Fruit fly (Drosophila melanogaster): ENCODE measurements around the gene sba.
A peak's percentile ranks its signal among the peaks of the same experiment; 100 is the strongest.

sba gene

DNA sequence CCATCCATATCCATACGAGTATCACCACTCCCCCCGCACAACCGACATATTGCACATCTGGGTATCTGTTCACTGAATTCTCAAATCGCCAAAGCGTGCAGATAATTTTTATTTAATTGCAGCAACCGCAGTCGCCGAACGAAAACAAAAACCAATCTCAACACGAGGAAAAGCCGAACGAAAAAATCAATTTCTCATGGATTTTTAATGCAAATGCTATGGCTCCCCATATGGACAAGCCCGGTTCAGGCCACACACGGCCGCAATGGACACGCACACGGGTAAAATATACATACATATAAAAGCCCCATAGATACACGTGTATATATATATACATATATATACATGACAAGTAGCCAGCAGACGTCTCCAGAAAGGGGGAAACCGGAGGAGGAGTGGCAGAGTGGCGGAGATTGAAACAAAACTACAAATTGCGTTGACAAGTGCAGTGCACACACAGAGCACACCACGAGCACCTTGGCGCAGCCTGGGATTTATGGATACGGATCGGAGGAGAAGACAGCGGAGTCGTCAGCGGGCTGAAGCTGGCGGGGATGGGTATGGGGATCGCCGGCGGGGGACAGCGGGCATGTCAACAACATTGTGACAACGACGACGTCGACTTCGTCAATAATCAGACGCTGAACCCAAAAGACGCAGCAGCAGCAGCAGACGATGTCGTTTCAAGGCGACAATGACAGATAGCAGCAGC, 45.0 kb downstream of the sba start (continued):
- TF ChIP-seq crol (GFP tag; IDR thresholded peaks at IDR 0.05) (peak; percentile 91), CG6813 (GFP tag; optimal IDR thresholded peaks at IDR 0.05) (no peak), CG9727 (GFP tag; optimal IDR thresholded peaks at IDR 0.05) (no peak), fd3F (GFP tag; optimal IDR thresholded peaks at IDR 0.05) (no peak), Med (GFP tag) (peak; percentile 11), sim (GFP tag; IDR thresholded peaks at IDR 0.05) (no peak), shn (GFP tag; optimal IDR thresholded peaks at IDR 0.05) (no peak), Pdp1 (GFP tag; optimal IDR thresholded peaks at IDR 0.05) (no peak), Usf (GFP tag; optimal IDR thresholded peaks at IDR 0.05) (no peak), zf30C (GFP tag; optimal IDR thresholded peaks at IDR 0.05) (no peak), Eip74EF (GFP tag; optimal IDR thresholded peaks at IDR 0.05) (no peak), sna (GFP tag; IDR thresholded peaks at IDR 0.05; ENCODE audit: partially characterized antibody) (no peak), otp (GFP tag; IDR thresholded peaks at IDR 0.05) (0 out of 3 replicates have a peak, but pooled peaks have one; percentile 32), CG12391 (tag; optimal IDR thresholded peaks at IDR 0.05) (no peak), CG4820 (GFP tag; optimal IDR thresholded peaks at IDR 0.05) (no peak), CG14667 (GFP tag; IDR thresholded peaks at IDR 0.05) (no peak), CG17612 (GFP tag; IDR thresholded peaks at IDR 0.05) (no peak), CG14965 (GFP tag; optimal IDR thresholded peaks at IDR 0.05; ENCODE audit: borderline replicate concordance) (no peak), her (GFP tag; optimal IDR thresholded peaks at IDR 0.05) (no peak), Ada2b (GFP tag; IDR thresholded peaks at IDR 0.05) (no peak), CG18476 (GFP tag; optimal IDR thresholded peaks at IDR 0.05) (no peak), CG2678 (tag; optimal IDR thresholded peaks at IDR 0.05) (no peak), Hr78 (GFP tag; optimal IDR thresholded peaks at IDR 0.05) (peak in 1 of 2 experiments; percentile 26), Atf6 (GFP tag; IDR thresholded peaks at IDR 0.05) (no peak), CG4404 (GFP tag; IDR thresholded peaks at IDR 0.05) (no peak), CG8765 (GFP tag; IDR thresholded peaks at IDR 0.05) (no peak), toy (GFP tag; IDR thresholded peaks at IDR 0.05) (no peak), gce (GFP tag; IDR thresholded peaks at IDR 0.05) (no peak), CG2202 (tag; optimal IDR thresholded peaks at IDR 0.05) (no peak), fu2 (GFP tag; optimal IDR thresholded peaks at IDR 0.05) (no peak), nau (GFP tag; optimal IDR thresholded peaks at IDR 0.05) (peak; percentile 4), CG13287 (GFP tag; IDR thresholded peaks at IDR 0.05; ENCODE audit: partially characterized antibody) (no peak), CG8388 (GFP tag; optimal IDR thresholded peaks at IDR 0.05) (no peak), CG15269 (tag; optimal IDR thresholded peaks at IDR 0.05) (no peak), zen2 (GFP tag; IDR thresholded peaks at IDR 0.05; ENCODE audit: partially characterized antibody) (no peak), HLH3B (GFP tag; IDR thresholded peaks at IDR 0.05) (no peak), pan (optimal IDR thresholded peaks at IDR 0.05) (no peak), pan (GFP tag; optimal IDR thresholded peaks at IDR 0.05 in 1 of 2, IDR thresholded peaks at IDR 0.05 in 1 of 2) (no peak), CG1792 (GFP tag; optimal IDR thresholded peaks at IDR 0.05) (no peak), tx (GFP tag; optimal IDR thresholded peaks at IDR 0.05) (no peak), kni (GFP tag; optimal IDR thresholded peaks at IDR 0.05) (peak; percentile 49), Awh (GFP tag; IDR thresholded peaks at IDR 0.05) (peak; percentile 40; the same call in 1 of the 2 replicates), CG9215 (GFP tag; IDR thresholded peaks at IDR 0.05) (no peak), CG11696 (GFP tag; IDR thresholded peaks at IDR 0.05) (no peak), dm (GFP tag; optimal IDR thresholded peaks at IDR 0.05) (no peak), CG11723 (GFP tag; optimal IDR thresholded peaks at IDR 0.05) (no peak), CG17802 (tag; optimal IDR thresholded peaks at IDR 0.05) (no peak), CoRest (tag; optimal IDR thresholded peaks at IDR 0.05) (no peak), CG11247 (GFP tag; IDR thresholded peaks at IDR 0.05) (no peak), CG1529 (GFP tag; optimal IDR thresholded peaks at IDR 0.05) (no peak)

All from whole organism, embryonic.